Worm (Caenorhabditis elegans) whole organism, L4 larva: ENCODE results near the gene mrps-11.

Source experiments
- ZK337.2 ChIP-seq: fragments of 200-800 bp; sonication (Bioruptor generic); IDR thresholded peaks from 2 replicates; pipeline ENCODE4 v1.3.6; 2022; ENCODE audit warnings: missing genetic modification reagents, missing genetic modification characterization, missing compliant biosample characterization
- aha-1 ChIP-seq: fragments of 150-350 bp; peaks from one replicate; lab custom pipeline; 2014; ENCODE audit warnings: missing biosample characterization, missing genetic modification characterization
- ceh-20 ChIP-seq: fragments of 200-800 bp; sonication (Bioruptor generic); IDR thresholded peaks from 2 replicates; pipeline ENCODE4 v1.3.6; 2022; ENCODE audit warnings: missing genetic modification reagents, missing genetic modification characterization, missing compliant biosample characterization
- ceh-32 ChIP-seq: sonication (generic microtip); optimal IDR thresholded peaks from 2 replicates; lab custom pipeline; 2016; ENCODE audit warnings: mild to moderate bottlenecking, missing genetic modification characterization, missing compliant biosample characterization; ENCODE audit not compliant: poor library complexity
- ceh-82 ChIP-seq: sonication (generic microtip); optimal IDR thresholded peaks from 2 replicates; lab custom pipeline; 2017; ENCODE audit warnings: missing biosample characterization, missing genetic modification characterization
- cey-2 ChIP-seq: sonication (generic microtip); optimal IDR thresholded peaks from 3 replicates; lab custom pipeline; 2017; ENCODE audit warnings: missing genetic modification characterization, mild to moderate bottlenecking, missing compliant biosample characterization, antibody characterized with exemption, borderline replicate concordance; ENCODE audit not compliant: insufficient read depth
- ctbp-1 ChIP-seq: fragments of 200-800 bp; sonication (Bioruptor generic); IDR thresholded peaks from 2 replicates; pipeline ENCODE4 v1.3.6; 2022; ENCODE audit warnings: missing genetic modification reagents, missing genetic modification characterization, missing compliant biosample characterization
- daf-12 ChIP-seq: fragments of 150-350 bp; optimal IDR thresholded peaks from 2 replicates; lab custom pipeline; 2014; ENCODE audit warnings: missing biosample characterization, missing genetic modification reagents, missing genetic modification characterization
- daf-16 ChIP-seq, 3 experiments: sonication (generic microtip); optimal IDR thresholded peaks; 2 replicates each; lab custom pipeline; 2016 to 2017; ENCODE audit warnings: missing genetic modification characterization in 3 of 3, missing genetic modification reagents in 3 of 3, mild to moderate bottlenecking in 2 of 3, missing compliant biosample characterization in 2 of 3, missing biosample characterization in 1 of 3, moderate library complexity in 1 of 3
- daf-19 ChIP-seq: fragments of 200-800 bp; sonication (Bioruptor generic); conservative IDR thresholded peaks from 2 replicates; pipeline ENCODE4 v1.3.6; 2022; ENCODE audit warnings: missing genetic modification characterization, missing compliant biosample characterization
- daf-8 ChIP-seq: fragments of 200-800 bp; sonication (Bioruptor generic); IDR thresholded peaks from 2 replicates; pipeline ENCODE4 v1.3.6; 2022; ENCODE audit warnings: missing genetic modification characterization, missing compliant biosample characterization
- dmd-6 ChIP-seq: fragments of 200-800 bp; sonication (Bioruptor generic); IDR thresholded peaks from 2 replicates; pipeline ENCODE4 v1.3.6; 2022; ENCODE audit warnings: missing genetic modification reagents, missing genetic modification characterization, missing compliant biosample characterization
- duxl-1 ChIP-seq: sonication (generic microtip); optimal IDR thresholded peaks from 2 replicates; lab custom pipeline; 2016; ENCODE audit warnings: mild to moderate bottlenecking, missing genetic modification characterization, moderate library complexity, missing compliant biosample characterization; ENCODE audit not compliant: poor library complexity
- egl-43 ChIP-seq: fragments of 200-800 bp; sonication (Bioruptor generic); IDR thresholded peaks from 2 replicates; pipeline ENCODE4 v1.3.6; 2022; ENCODE audit warnings: missing genetic modification reagents, missing genetic modification characterization, missing compliant biosample characterization
- fos-1 ChIP-seq: fragments of 150-350 bp; optimal IDR thresholded peaks from 2 replicates; lab custom pipeline; 2014; ENCODE audit warnings: missing biosample characterization, missing genetic modification characterization
- hif-1 ChIP-seq, 2 experiments: sonication (generic microtip); optimal IDR thresholded peaks; 2 replicates each; lab custom pipeline; 2016 to 2017; ENCODE audit warnings: missing compliant biosample characterization in 2 of 2, missing genetic modification characterization in 2 of 2, missing genetic modification reagents in 2 of 2, missing genotype in 2 of 2, mild to moderate bottlenecking in 1 of 2
- hlh-30 ChIP-seq: sonication (generic microtip); optimal IDR thresholded peaks from 2 replicates; lab custom pipeline; 2017; ENCODE audit warnings: antibody characterized with exemption, mild to moderate bottlenecking, missing genetic modification characterization, missing compliant biosample characterization; ENCODE audit not compliant: insufficient read depth
- hmg-1.1 ChIP-seq: fragments of 200-800 bp; sonication (Bioruptor generic); IDR thresholded peaks from 2 replicates; pipeline ENCODE4 v1.3.6; 2022; ENCODE audit warnings: missing genetic modification reagents, missing genetic modification characterization, missing compliant biosample characterization
- lin-1 ChIP-seq: fragments of 200-800 bp; sonication (Bioruptor generic); IDR thresholded peaks from 2 replicates; pipeline ENCODE4 v1.3.6; 2022; ENCODE audit warnings: missing genetic modification reagents, missing genetic modification characterization, missing compliant biosample characterization
- lin-13 ChIP-seq: fragments of 150-350 bp; optimal IDR thresholded peaks from 2 replicates; lab custom pipeline; 2014; ENCODE audit warnings: missing biosample characterization, missing genetic modification reagents, missing genetic modification characterization
- lin-15B ChIP-seq: fragments of 150-350 bp; sonication (generic microtip); optimal IDR thresholded peaks from 3 replicates; lab custom pipeline; 2014; ENCODE audit warnings: missing biosample characterization, missing genetic modification characterization
- lin-38 ChIP-seq: fragments of 200-800 bp; sonication (Bioruptor generic); IDR thresholded peaks from 2 replicates; pipeline ENCODE4 v1.3.6; 2022; ENCODE audit warnings: missing genetic modification reagents, missing genetic modification characterization, missing compliant biosample characterization
- lsy-2 ChIP-seq, 2 experiments: fragments of 150-350 bp in 1 of 2; sonication (generic microtip) in 1 of 2; optimal IDR thresholded peaks; 2 replicates each; lab custom pipeline; 2014 to 2017; ENCODE audit warnings: missing biosample characterization in 2 of 2, missing genetic modification characterization in 2 of 2
- madf-5 ChIP-seq, 2 experiments: fragments of 200-800 bp; sonication (Bioruptor generic); IDR thresholded peaks; 2 replicates each; pipeline ENCODE4 v1.3.6; 2022; ENCODE audit warnings: missing compliant biosample characterization in 2 of 2, missing genetic modification characterization in 2 of 2
- mdl-1 ChIP-seq, 2 experiments: fragments of 150-350 bp in 1 of 2; sonication (generic microtip) in 1 of 2; optimal IDR thresholded peaks; 2 replicates each; lab custom pipeline; 2014 to 2017; ENCODE audit warnings: missing biosample characterization in 2 of 2, missing genetic modification characterization in 2 of 2
- mep-1 ChIP-seq: fragments of 150-350 bp; sonication (generic microtip); optimal IDR thresholded peaks from 3 replicates; lab custom pipeline; 2014; ENCODE audit warnings: missing biosample characterization, missing genetic modification characterization
- mes-2 ChIP-seq: sonication (generic microtip); optimal IDR thresholded peaks from 2 replicates; lab custom pipeline; 2016; ENCODE audit warnings: missing genotype, mild to moderate bottlenecking, missing genetic modification characterization, missing compliant biosample characterization; ENCODE audit not compliant: poor library complexity, severe bottlenecking
- nhr-10 ChIP-seq: fragments of 150-350 bp; optimal IDR thresholded peaks from 2 replicates; lab custom pipeline; 2014; ENCODE audit warnings: missing biosample characterization, missing genetic modification characterization
- nhr-102 ChIP-seq: sonication (generic microtip); optimal IDR thresholded peaks from 2 replicates; lab custom pipeline; 2016; ENCODE audit warnings: mild to moderate bottlenecking, missing genetic modification characterization, moderate library complexity, missing compliant biosample characterization
- nhr-11 ChIP-seq: fragments of 150-350 bp; optimal IDR thresholded peaks from 2 replicates; lab custom pipeline; 2014; ENCODE audit warnings: missing biosample characterization, missing genetic modification characterization
- nhr-25 ChIP-seq: sonication (generic microtip); optimal IDR thresholded peaks from 2 replicates; lab custom pipeline; 2017; ENCODE audit warnings: missing genetic modification characterization, mild to moderate bottlenecking, missing compliant biosample characterization, antibody characterized with exemption, moderate library complexity, borderline replicate concordance; ENCODE audit not compliant: insufficient read depth
- nhr-42 ChIP-seq: fragments of 200-800 bp; sonication (Bioruptor generic); IDR thresholded peaks from 2 replicates; pipeline ENCODE4 v1.3.6; 2022; ENCODE audit warnings: missing genetic modification characterization, missing compliant biosample characterization
- nhr-48 ChIP-seq: sonication (generic microtip); optimal IDR thresholded peaks from 2 replicates; lab custom pipeline; 2016; ENCODE audit warnings: mild to moderate bottlenecking, missing genetic modification characterization, missing compliant biosample characterization
- nhr-76 ChIP-seq: fragments of 150-350 bp; optimal IDR thresholded peaks from 2 replicates; lab custom pipeline; 2014; ENCODE audit warnings: missing biosample characterization, missing genetic modification characterization
- nhr-77 ChIP-seq: fragments of 150-350 bp; optimal IDR thresholded peaks from 2 replicates; lab custom pipeline; 2014; ENCODE audit warnings: missing biosample characterization, missing genetic modification characterization
- pha-4 ChIP-seq, 2 experiments: fragments of 150-350 bp in 1 of 2; fragments of 200-800 bp in 1 of 2; sonication (Bioruptor generic) in 1 of 2; IDR thresholded peaks in 1 of 2; optimal IDR thresholded peaks in 1 of 2; 2 replicates each; pipeline versions ENCODE4 v1.3.6 to Lab custom; 2014 to 2022; ENCODE audit warnings: missing genetic modification characterization in 2 of 2, missing genetic modification reagents in 2 of 2, missing biosample characterization in 1 of 2, missing compliant biosample characterization in 1 of 2
- pqm-1 ChIP-seq: sonication (generic microtip); optimal IDR thresholded peaks from 2 replicates; lab custom pipeline; 2017; ENCODE audit warnings: missing biosample characterization, missing genetic modification characterization
- rbr-2 ChIP-seq: sonication (generic microtip); optimal IDR thresholded peaks from 2 replicates; lab custom pipeline; 2016; ENCODE audit warnings: missing genotype, missing genetic modification characterization, missing compliant biosample characterization
- sdz-12 ChIP-seq: fragments of 200-800 bp; sonication (Bioruptor generic); optimal IDR thresholded peaks from 2 replicates; lab custom pipeline; 2018; ENCODE audit warnings: mild to moderate bottlenecking, missing genetic modification characterization, missing compliant biosample characterization
- spr-3 ChIP-seq: fragments of 200-800 bp; sonication (Bioruptor generic); optimal IDR thresholded peaks from 2 replicates; lab custom pipeline; 2018; ENCODE audit warnings: mild to moderate bottlenecking, missing genetic modification characterization, missing compliant biosample characterization
- tag-97 ChIP-seq: fragments of 200-800 bp; sonication (Bioruptor generic); IDR thresholded peaks from 2 replicates; pipeline ENCODE4 v1.3.6; 2022; ENCODE audit warnings: missing genetic modification characterization, missing compliant biosample characterization
- unc-39 ChIP-seq: sonication (generic microtip); optimal IDR thresholded peaks from 2 replicates; lab custom pipeline; 2017; ENCODE audit warnings: missing biosample characterization, missing genetic modification characterization
- unc-62 ChIP-seq, 3 experiments: fragments of 150-350 bp in 1 of 3; sonication (generic microtip); optimal IDR thresholded peaks in 2 of 3; peaks in 1 of 3; 1 replicate in 1 of 3; 2 replicates in 2 of 3; lab custom pipeline; 2014 to 2017; ENCODE audit warnings: missing biosample characterization in 3 of 3, missing genetic modification characterization in 3 of 3, missing genetic modification reagents in 3 of 3, missing genotype in 1 of 3
- zip-11 ChIP-seq: fragments of 200-800 bp; sonication (Bioruptor generic); IDR thresholded peaks from 2 replicates; pipeline ENCODE4 v1.3.6; 2022; ENCODE audit warnings: missing genetic modification characterization, missing compliant biosample characterization

The mrps-11 gene

DNA sequence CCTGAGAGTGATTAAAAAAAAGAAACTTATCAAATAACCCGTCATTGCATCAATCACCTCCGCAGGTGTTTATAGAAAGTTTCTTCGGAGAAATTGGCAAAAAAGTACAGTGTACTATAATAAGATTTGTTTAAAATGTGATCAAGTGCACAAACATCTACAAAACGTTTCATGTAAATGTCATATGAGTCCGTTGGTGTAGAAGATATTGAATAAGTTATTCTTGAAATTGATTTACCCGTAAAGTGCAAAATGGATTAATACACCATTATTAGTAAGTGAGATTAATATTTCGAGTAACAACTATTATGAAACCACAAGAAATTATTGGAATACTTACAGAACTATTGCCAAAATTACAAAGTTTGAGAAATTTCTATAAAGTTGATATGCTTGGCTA, 36.7 kb upstream of the mrps-11 start:
- TF ChIP-seq nhr-102 (tag; lab: Kevin White, UChicago) (no peak), nhr-48 (tag; lab: Kevin White, UChicago) (peak; percentile 26), nhr-11 (tag; lab: Kevin White, UChicago) (peak; percentile 42), pqm-1 (tag; lab: Kevin White, UChicago) (no peak)

- TF ChIP-seq ceh-20 (GFP tag; lab: Robert Waterston, UW) (0 out of 2 replicates have a peak, but pooled peaks have one; percentile 24), hlh-30 (tag; lab: Kevin White, UChicago) (peak; percentile 33), pha-4 (GFP tag; IDR thresholded peaks at IDR 0.05; lab: Robert Waterston, UW) (no peak), pha-4 (tag; optimal IDR thresholded peaks at IDR 0.05; lab: Kevin White, UChicago) (no peak), daf-19 (no peak), unc-39 (no peak), zip-11 (no peak), nhr-48 (tag; lab: Kevin White, UChicago) (peak; percentile 9), aha-1 (tag; lab: Kevin White, UChicago) (peak; percentile 20), mes-2 (tag; lab: Kevin White, UChicago) (no peak), daf-8 (GFP tag; lab: Robert Waterston, UW) (no peak), ctbp-1 (GFP tag; lab: Robert Waterston, UW) (peak; percentile 67), ZK337.2 (GFP tag; lab: Robert Waterston, UW) (no peak), lin-38 (GFP tag; lab: Robert Waterston, UW) (no peak), pqm-1 (tag; lab: Kevin White, UChicago) (no peak), sdz-12 (GFP tag; lab: Kevin White, UChicago) (no peak), mep-1 (tag; lab: Kevin White, UChicago) (peak; percentile 40), hmg-1.1 (GFP tag; lab: Robert Waterston, UW) (no peak), mdl-1 (tag; optimal IDR thresholded peaks at IDR 0.05; lab: Kevin White, UChicago) (peak in 1 of 2 experiments; percentile 27), lsy-2 (tag; optimal IDR thresholded peaks at IDR 0.05; lab: Kevin White, UChicago) (peak; percentile 19 to 31), cey-2 (tag; lab: Kevin White, UChicago) (no peak), unc-62 (GFP tag; optimal IDR thresholded peaks at IDR 0.05 in 1 of 2; lab: Kevin White, UChicago) (peak in 1 of 2 experiments; percentile 94), unc-62 (tag; optimal IDR thresholded peaks at IDR 0.05; lab: Kevin White, UChicago) (no peak), rbr-2 (tag; lab: Kevin White, UChicago) (peak; percentile 6), nhr-76 (tag; lab: Kevin White, UChicago) (no peak), ceh-82 (no peak), spr-3 (no peak)
Observed at ce11 chrV:12530129-12530528, 35.7 kb upstream of the mrps-11 start.

ce11 chrV:12528919-12529318, 34.5 kb upstream of the mrps-11 start:
- TF ChIP-seq fos-1 (tag; lab: Kevin White, UChicago), result no peak
- peak; percentile 71 for TF ChIP-seq nhr-25
- TF ChIP-seq tag-97 (GFP tag; lab: Robert Waterston, UW), result no peak
- no peak for TF ChIP-seq lin-15B (tag; lab: Kevin White, UChicago)
- peak in 1 of 2 experiments; percentile 77 for TF ChIP-seq hif-1 (tag; optimal IDR thresholded peaks at IDR 0.05; lab: Kevin White, UChicago)
- TF ChIP-seq egl-43 (GFP tag; lab: Robert Waterston, UW), result no peak
- no peak for TF ChIP-seq nhr-10 (tag; lab: Kevin White, UChicago)
- TF ChIP-seq lin-1 (GFP tag; lab: Robert Waterston, UW), result no peak
- TF ChIP-seq daf-16 (GFP tag; optimal IDR thresholded peaks at IDR 0.05; lab: Kevin White, UChicago), result no peak
- peak; percentile 70 for TF ChIP-seq daf-16 (tag; optimal IDR thresholded peaks at IDR 0.05; lab: Kevin White, UChicago)
- no peak for TF ChIP-seq nhr-42
- TF ChIP-seq pqm-1 (tag; lab: Kevin White, UChicago), result peak; percentile 48
- no peak for TF ChIP-seq lin-38 (GFP tag; lab: Robert Waterston, UW)
- TF ChIP-seq aha-1 (tag; lab: Kevin White, UChicago), result peak; percentile 86
- TF ChIP-seq daf-12 (tag; lab: Kevin White, UChicago), result peak; percentile 30
- no peak for TF ChIP-seq nhr-76 (tag; lab: Kevin White, UChicago)
- no peak for TF ChIP-seq duxl-1
- peak; percentile 44; the same call in 1 of the 2 replicates for TF ChIP-seq hmg-1.1 (GFP tag; lab: Robert Waterston, UW)
- peak; percentile 64 for TF ChIP-seq mep-1 (tag; lab: Kevin White, UChicago)
- TF ChIP-seq unc-62 (GFP tag; optimal IDR thresholded peaks at IDR 0.05 in 1 of 2; lab: Kevin White, UChicago), result peak in 1 of 2 experiments; percentile 99
- no peak for TF ChIP-seq unc-62 (tag; optimal IDR thresholded peaks at IDR 0.05; lab: Kevin White, UChicago)
- no peak for TF ChIP-seq lin-13 (GFP tag; lab: Kevin White, UChicago)
- TF ChIP-seq hlh-30 (tag; lab: Kevin White, UChicago), result peak; percentile 80
- no peak for TF ChIP-seq madf-5 (GFP tag; IDR thresholded peaks at IDR 0.05; lab: Robert Waterston, UW)
- peak; percentile 60 for TF ChIP-seq dmd-6 (GFP tag; lab: Robert Waterston, UW)
- peak; percentile 74 for TF ChIP-seq nhr-77 (tag; lab: Kevin White, UChicago)
- no peak for TF ChIP-seq ceh-32 (tag; lab: Kevin White, UChicago)
